Worm (Caenorhabditis elegans) whole organism, young adult: ENCODE measurements around the gene F59E12.1.

Source experiments
- ama-1 ChIP-seq, 3 experiments: fragments of 150-350 bp in 1 of 3; sonication (generic microtip) in 2 of 3; optimal IDR thresholded peaks; 2 replicates each; lab custom pipeline; 2014 to 2018; ENCODE audit warnings: missing biosample characterization in 2 of 3, missing genetic modification characterization in 2 of 3, missing genetic modification reagents in 2 of 3
- dpff-1 ChIP-seq: sonication (generic microtip); optimal IDR thresholded peaks from 2 replicates; lab custom pipeline; 2017; ENCODE audit warnings: mild to moderate bottlenecking, missing genetic modification characterization, missing compliant biosample characterization
- egl-44 ChIP-seq: fragments of 200-800 bp; sonication (Bioruptor generic); IDR thresholded peaks from 2 replicates; pipeline ENCODE4 v1.3.6; 2022; ENCODE audit warnings: missing genetic modification reagents, missing genetic modification characterization, missing compliant biosample characterization
- rec-8 ChIP-seq, 2 experiments: sonication (generic microtip); optimal IDR thresholded peaks; 2 replicates each; lab custom pipeline; 2016; ENCODE audit warnings: mild to moderate bottlenecking in 2 of 2, missing genetic modification characterization in 2 of 2, missing genetic modification reagents in 2 of 2, missing genotype in 2 of 2, missing biosample characterization in 1 of 2, missing compliant biosample characterization in 1 of 2, moderate library complexity in 1 of 2
- repo-1 ChIP-seq: sonication (generic microtip); optimal IDR thresholded peaks from 2 replicates; lab custom pipeline; 2017; ENCODE audit warnings: mild to moderate bottlenecking, missing genetic modification characterization, missing compliant biosample characterization
- rpc-1 ChIP-seq, 2 experiments: fragments of 150-350 bp in 1 of 2; sonication (generic microtip) in 1 of 2; optimal IDR thresholded peaks; 2 replicates each; lab custom pipeline; 2014 to 2018; ENCODE audit warnings: missing biosample characterization in 1 of 2, missing genetic modification characterization in 1 of 2, missing genetic modification reagents in 1 of 2, missing genotype in 1 of 2
- snpc-4 ChIP-seq, 5 experiments: fragments of 150-350 bp in 1 of 5; sonication (generic microtip) in 4 of 5; optimal IDR thresholded peaks; 2 replicates each; lab custom pipeline; 2014 to 2018; ENCODE audit warnings: missing genetic modification characterization in 5 of 5, missing biosample characterization in 3 of 5, antibody characterized with exemption in 2 of 5, mild to moderate bottlenecking in 2 of 5, missing compliant biosample characterization in 2 of 5, missing genotype in 2 of 5, moderate library complexity in 2 of 5, missing genetic modification reagents in 1 of 5

ce11 chrII:5642110-5642509, 12.2 kb upstream of the F59E12.1 start:
- TF ChIP-seq rec-8 (tag; optimal IDR thresholded peaks at IDR 0.05; lab: Kevin White, UChicago) (no peak), snpc-4 (GFP tag; optimal IDR thresholded peaks at IDR 0.05; lab: Kevin White, UChicago) (no peak), snpc-4 (tag; optimal IDR thresholded peaks at IDR 0.05; lab: Kevin White, UChicago) (no peak), repo-1 (tag; lab: Kevin White, UChicago) (no peak), egl-44 (GFP tag; lab: Robert Waterston, UW) (no peak), ama-1 (optimal IDR thresholded peaks at IDR 0.05; lab: Kevin White, UChicago) (no peak), ama-1 (GFP tag; optimal IDR thresholded peaks at IDR 0.05; lab: Kevin White, UChicago) (no peak), rpc-1 (optimal IDR thresholded peaks at IDR 0.05; lab: Kevin White, UChicago) (no peak), rpc-1 (tag; optimal IDR thresholded peaks at IDR 0.05; lab: Kevin White, UChicago) (no peak), dpff-1 (tag; lab: Kevin White, UChicago) (no peak)
